Fruit fly (Drosophila melanogaster) whole organism, embryonic: Measurements from ENCODE around the gene Vti1b.

Source experiments
- CG10147 ChIP-seq: fragments of 200-800 bp; sonication (Bioruptor generic); optimal IDR thresholded peaks from 2 replicates; lab custom pipeline; 2019; ENCODE audit warnings: missing biosample characterization, mild to moderate bottlenecking, missing genetic modification characterization, moderate library complexity
- CG10431 ChIP-seq: fragments of 200-800 bp; sonication (Bioruptor generic); optimal IDR thresholded peaks from 3 replicates; lab custom pipeline; 2018; ENCODE audit warnings: missing biosample characterization, mild to moderate bottlenecking, missing genetic modification characterization
- CG10654 ChIP-seq: fragments of 200-800 bp; sonication (Bioruptor generic); optimal IDR thresholded peaks from 2 replicates; lab custom pipeline; 2016; ENCODE audit warnings: missing biosample characterization, missing genetic modification characterization
- CG11723 ChIP-seq: fragments of 200-800 bp; sonication (Bioruptor generic); optimal IDR thresholded peaks from 2 replicates; lab custom pipeline; 2017; ENCODE audit warnings: missing biosample characterization, mild to moderate bottlenecking, missing genetic modification characterization
- CG12071 ChIP-seq: fragments of 200-800 bp; sonication (Bioruptor generic); optimal IDR thresholded peaks from 3 replicates; lab custom pipeline; 2018; ENCODE audit warnings: missing biosample characterization, mild to moderate bottlenecking, missing genetic modification characterization
- CG12155 ChIP-seq: fragments of 200-800 bp; sonication (Bioruptor generic); optimal IDR thresholded peaks from 3 replicates; lab custom pipeline; 2016; ENCODE audit warnings: missing biosample characterization, missing genetic modification characterization
- CG12744 ChIP-seq: fragments of 200-800 bp; sonication (Bioruptor generic); optimal IDR thresholded peaks from 2 replicates; lab custom pipeline; 2016; ENCODE audit warnings: missing biosample characterization, missing genetic modification characterization
- CG12769 ChIP-seq: fragments of 200-800 bp; sonication (Bioruptor generic); optimal IDR thresholded peaks from 2 replicates; lab custom pipeline; 2019; ENCODE audit warnings: missing biosample characterization, mild to moderate bottlenecking, missing genetic modification characterization, moderate library complexity
- CG14014 ChIP-seq: fragments of 200-800 bp; sonication (Bioruptor generic); IDR thresholded peaks from 2 replicates; pipeline ENCODE4 v1.3.6; 2022; ENCODE audit warnings: missing biosample characterization, missing genetic modification characterization
- CG15514 ChIP-seq: fragments of 200-800 bp; sonication (Bioruptor generic); optimal IDR thresholded peaks from 3 replicates; lab custom pipeline; 2017; ENCODE audit warnings: missing biosample characterization, missing genetic modification characterization, mild to moderate bottlenecking, moderate library complexity, missing genetic modification reagents
- CG16863 ChIP-seq: fragments of 200-800 bp; sonication (Bioruptor generic); optimal IDR thresholded peaks from 3 replicates; lab custom pipeline; 2016; ENCODE audit warnings: missing biosample characterization, missing genetic modification characterization
- CG18262 ChIP-seq: fragments of 200-800 bp; optimal IDR thresholded peaks from 3 replicates; lab custom pipeline; 2019; ENCODE audit warnings: missing biosample characterization, mild to moderate bottlenecking, missing genetic modification characterization, moderate library complexity
- CG2129 ChIP-seq: fragments of 200-800 bp; sonication (Bioruptor generic); IDR thresholded peaks from 2 replicates; pipeline ENCODE4 v1.3.6; 2022; ENCODE audit warnings: missing biosample characterization, missing genetic modification characterization; ENCODE audit not compliant: partially characterized antibody
- CG31441 ChIP-seq: fragments of 200-800 bp; sonication (Bioruptor generic); IDR thresholded peaks from 2 replicates; pipeline ENCODE4 v1.3.6; 2022; ENCODE audit warnings: missing biosample characterization, missing genetic modification characterization
- CG43689 ChIP-seq: fragments of 200-800 bp; sonication (Bioruptor generic); IDR thresholded peaks from 2 replicates; pipeline ENCODE4 v1.3.6; 2022; ENCODE audit warnings: missing biosample characterization, missing genetic modification characterization
- CG7745 ChIP-seq: fragments of 200-800 bp; sonication (Bioruptor generic); optimal IDR thresholded peaks from 2 replicates; lab custom pipeline; 2018; ENCODE audit warnings: missing biosample characterization, mild to moderate bottlenecking, missing genetic modification characterization, moderate library complexity
- CG7987 ChIP-seq: fragments of 200-800 bp; sonication (Bioruptor generic); optimal IDR thresholded peaks from 2 replicates; lab custom pipeline; 2018; ENCODE audit warnings: missing biosample characterization, mild to moderate bottlenecking, missing genetic modification characterization, moderate library complexity
- CG8089 ChIP-seq: fragments of 200-800 bp; sonication (Bioruptor generic); optimal IDR thresholded peaks from 3 replicates; lab custom pipeline; 2016; ENCODE audit warnings: missing biosample characterization, missing genetic modification characterization
- CG8359 ChIP-seq: fragments of 200-800 bp; sonication (Bioruptor generic); optimal IDR thresholded peaks from 2 replicates; lab custom pipeline; 2017; ENCODE audit warnings: missing biosample characterization, mild to moderate bottlenecking, missing genetic modification characterization, borderline replicate concordance
- CG9727 ChIP-seq: fragments of 200-800 bp; sonication (Bioruptor generic); optimal IDR thresholded peaks from 3 replicates; lab custom pipeline; 2017; ENCODE audit warnings: missing biosample characterization, mild to moderate bottlenecking, missing genetic modification characterization
- CG9817 ChIP-seq: fragments of 200-800 bp; sonication (Bioruptor generic); optimal IDR thresholded peaks from 2 replicates; lab custom pipeline; 2018; ENCODE audit warnings: missing biosample characterization, mild to moderate bottlenecking, missing genetic modification characterization, moderate library complexity
- CHES-1-like ChIP-seq: fragments of 200-800 bp; sonication (Bioruptor generic); optimal IDR thresholded peaks from 2 replicates; lab custom pipeline; 2016; ENCODE audit warnings: missing biosample characterization, missing genetic modification characterization
- Chrac-16 ChIP-seq: fragments of 200-800 bp; sonication (Bioruptor generic); optimal IDR thresholded peaks from 3 replicates; lab custom pipeline; 2016; ENCODE audit warnings: missing biosample characterization, missing genetic modification characterization
- Dref ChIP-seq: fragments of 200-800 bp; sonication (Bioruptor generic); IDR thresholded peaks from 2 replicates; pipeline ENCODE4 v1.3.6; 2022; ENCODE audit warnings: missing biosample characterization, missing genetic modification characterization
- H15 ChIP-seq: fragments of 200-800 bp; sonication (Bioruptor generic); IDR thresholded peaks from 3 replicates; pipeline ENCODE4 v1.3.6; 2022; ENCODE audit warnings: missing biosample characterization, missing genetic modification characterization
- HLH3B ChIP-seq: fragments of 200-800 bp; sonication (Bioruptor generic); IDR thresholded peaks from 2 replicates; pipeline ENCODE4 v1.3.6; 2022; ENCODE audit warnings: missing biosample characterization, missing genetic modification characterization
- HLHmδ ChIP-seq: fragments of 200-800 bp; sonication (Bioruptor generic); optimal IDR thresholded peaks from 2 replicates; lab custom pipeline; 2018; ENCODE audit warnings: missing biosample characterization, mild to moderate bottlenecking, missing genetic modification characterization, moderate library complexity
- Hand ChIP-seq: fragments of 200-800 bp; sonication (Bioruptor generic); optimal IDR thresholded peaks from 2 replicates; lab custom pipeline; 2017; ENCODE audit warnings: mild to moderate bottlenecking, missing biosample characterization, missing genetic modification reagents, missing genetic modification characterization
- Hmx ChIP-seq: fragments of 200-800 bp; sonication (Bioruptor generic); optimal IDR thresholded peaks from 2 replicates; lab custom pipeline; 2016; ENCODE audit warnings: missing biosample characterization, missing genetic modification characterization
- Hr51 ChIP-seq, 2 experiments: fragments of 200-800 bp; sonication (Bioruptor generic); optimal IDR thresholded peaks; 2 replicates in 1 of 2; 3 replicates in 1 of 2; lab custom pipeline; 2016 to 2018; ENCODE audit warnings: missing biosample characterization in 2 of 2, missing genetic modification characterization in 2 of 2, mild to moderate bottlenecking in 1 of 2, moderate library complexity in 1 of 2
- MESR4 ChIP-seq: fragments of 200-800 bp; sonication (Bioruptor generic); optimal IDR thresholded peaks from 2 replicates; lab custom pipeline; 2018; ENCODE audit warnings: missing biosample characterization, mild to moderate bottlenecking, missing genetic modification characterization, moderate library complexity
- Mad ChIP-seq: fragments of 200-800 bp; sonication (Bioruptor generic); optimal IDR thresholded peaks from 2 replicates; lab custom pipeline; 2016; ENCODE audit warnings: missing biosample characterization, missing genetic modification characterization
- Meics ChIP-seq: fragments of 200-800 bp; sonication (Bioruptor generic); optimal IDR thresholded peaks from 2 replicates; lab custom pipeline; 2017; ENCODE audit warnings: missing biosample characterization, mild to moderate bottlenecking, missing genetic modification characterization
- Myb ChIP-seq: fragments of 200-800 bp; sonication (Bioruptor generic); optimal IDR thresholded peaks from 2 replicates; lab custom pipeline; 2016; ENCODE audit warnings: missing biosample characterization, missing genetic modification characterization
- Nf-YA ChIP-seq: fragments of 200-800 bp; sonication (Bioruptor generic); IDR thresholded peaks from 2 replicates; pipeline ENCODE4 v1.3.6; 2022; ENCODE audit warnings: missing biosample characterization, missing genetic modification characterization
- Optix ChIP-seq: fragments of 200-800 bp; sonication (Bioruptor generic); IDR thresholded peaks from 3 replicates; pipeline ENCODE4 v1.3.6; 2022; ENCODE audit warnings: missing biosample characterization, missing genetic modification characterization
- Six4 ChIP-seq: fragments of 200-800 bp; sonication (Bioruptor generic); optimal IDR thresholded peaks from 2 replicates; lab custom pipeline; 2016; ENCODE audit warnings: missing biosample characterization, missing genetic modification characterization
- en ChIP-seq: fragments of 200-800 bp; sonication (Bioruptor generic); optimal IDR thresholded peaks from 2 replicates; lab custom pipeline; 2016; ENCODE audit warnings: missing biosample characterization, missing genetic modification characterization
- ftz-f1 ChIP-seq: fragments of 200-800 bp; sonication (Bioruptor generic); optimal IDR thresholded peaks from 2 replicates; lab custom pipeline; 2016; ENCODE audit warnings: missing biosample characterization, missing genetic modification characterization
- gem ChIP-seq: fragments of 200-800 bp; sonication (Bioruptor generic); optimal IDR thresholded peaks from 2 replicates; lab custom pipeline; 2019; ENCODE audit warnings: missing biosample characterization, mild to moderate bottlenecking, missing genetic modification characterization, moderate library complexity
- mirr ChIP-seq: fragments of 200-800 bp; sonication (Bioruptor generic); optimal IDR thresholded peaks from 3 replicates; lab custom pipeline; 2018; ENCODE audit warnings: missing biosample characterization, mild to moderate bottlenecking, missing genetic modification characterization
- nerfin-1 ChIP-seq: fragments of 200-800 bp; sonication (Bioruptor generic); optimal IDR thresholded peaks from 3 replicates; lab custom pipeline; 2019; ENCODE audit warnings: missing biosample characterization, mild to moderate bottlenecking, missing genetic modification characterization, moderate library complexity
- odd ChIP-seq: fragments of 200-800 bp; sonication (Bioruptor generic); optimal IDR thresholded peaks from 2 replicates; lab custom pipeline; 2017; ENCODE audit warnings: missing biosample characterization, mild to moderate bottlenecking, missing genetic modification characterization
- pnt ChIP-seq: fragments of 200-800 bp; sonication (Bioruptor generic); optimal IDR thresholded peaks from 3 replicates; lab custom pipeline; 2016; ENCODE audit warnings: missing biosample characterization, missing genetic modification characterization
- sd ChIP-seq: fragments of 200-800 bp; sonication (Bioruptor generic); optimal IDR thresholded peaks from 3 replicates; lab custom pipeline; 2018; ENCODE audit warnings: missing biosample characterization, mild to moderate bottlenecking, missing genetic modification characterization, moderate library complexity
- sob ChIP-seq: fragments of 200-800 bp; sonication (Bioruptor generic); IDR thresholded peaks from 2 replicates; pipeline ENCODE4 v1.3.6; 2022; ENCODE audit warnings: missing biosample characterization, missing genetic modification characterization
- tna ChIP-seq: fragments of 200-800 bp; sonication (Bioruptor generic); IDR thresholded peaks from 2 replicates; pipeline ENCODE4 v1.3.6; 2022; ENCODE audit warnings: missing biosample characterization, missing genetic modification characterization; ENCODE audit not compliant: partially characterized antibody
- toy ChIP-seq: fragments of 200-800 bp; sonication (Bioruptor generic); IDR thresholded peaks from 2 replicates; pipeline ENCODE4 v1.3.6; 2022; ENCODE audit warnings: missing biosample characterization, missing genetic modification characterization

Gene Vti1b

dm6 chr3R:18438827-18439717 is 42.3 kb downstream of the Vti1b start (continued):
- peak; percentile 25 for TF ChIP-seq Chrac-16 (GFP tag; lab: Kevin White, UChicago)
- TF ChIP-seq CG8089 (GFP tag; lab: Kevin White, UChicago): peak; percentile 15
- no peak for TF ChIP-seq Mad (GFP tag; lab: Kevin White, UChicago)
- peak; percentile 11 for TF ChIP-seq pnt
- peak; percentile 77 for TF ChIP-seq sd (tag; lab: Kevin White, UChicago)
- peak; percentile 64 for TF ChIP-seq CG14014 (GFP tag; lab: Robert Waterston, UW)
- TF ChIP-seq Dref (GFP tag; lab: Robert Waterston, UW): no peak
- no peak for TF ChIP-seq MESR4
- TF ChIP-seq sob (GFP tag; lab: Robert Waterston, UW): peak; percentile 64
- TF ChIP-seq Meics: peak; percentile 79
- TF ChIP-seq CG7987 (GFP tag; lab: Kevin White, UChicago): peak; percentile 77
- TF ChIP-seq CG15514 (GFP tag; lab: Kevin White, UChicago): peak; percentile 53
- TF ChIP-seq CG18262 (tag; lab: Kevin White, UChicago): no peak
- peak; percentile 65 for TF ChIP-seq odd (GFP tag; lab: Kevin White, UChicago)
- TF ChIP-seq CG16863: peak; percentile 24
- TF ChIP-seq CG43689 (GFP tag; lab: Robert Waterston, UW): 0 out of 2 replicates have a peak, but pooled peaks have one; percentile 24
- no peak for TF ChIP-seq toy
- no peak for TF ChIP-seq CG12744 (GFP tag; lab: Kevin White, UChicago)
- TF ChIP-seq Myb (GFP tag; lab: Kevin White, UChicago): no peak
- TF ChIP-seq CG2129 (GFP tag; lab: Robert Waterston, UW): no peak
- TF ChIP-seq HLH3B (GFP tag; lab: Robert Waterston, UW): peak; percentile 36; the same call in 1 of the 2 replicates
- TF ChIP-seq CG8359 (GFP tag; lab: Kevin White, UChicago): no peak
- peak; percentile 93 for TF ChIP-seq mirr (GFP tag; lab: Kevin White, UChicago)
- TF ChIP-seq CG12071: peak; percentile 58
- peak; percentile 12 for TF ChIP-seq Hand
- peak; percentile 42; the same call in 1 of the 3 replicates for TF ChIP-seq Optix (GFP tag; lab: Robert Waterston, UW)
- TF ChIP-seq nerfin-1 (tag; lab: Kevin White, UChicago): no peak
- TF ChIP-seq Six4 (GFP tag; lab: Kevin White, UChicago): no peak
- peak; percentile 55 for TF ChIP-seq CG12769
- no peak for TF ChIP-seq H15 (GFP tag; lab: Robert Waterston, UW)
- TF ChIP-seq CG9727 (GFP tag; lab: Kevin White, UChicago): no peak
- TF ChIP-seq CG12155 (GFP tag; lab: Kevin White, UChicago): peak; percentile 37
- TF ChIP-seq HLHmδ (GFP tag; lab: Kevin White, UChicago): no peak
- no peak for TF ChIP-seq tna (GFP tag; lab: Robert Waterston, UW)
- TF ChIP-seq Hmx: no peak
- peak; percentile 44 for TF ChIP-seq CG11723 (GFP tag; lab: Kevin White, UChicago)
- peak; percentile 94 for TF ChIP-seq ftz-f1 (GFP tag; lab: Kevin White, UChicago)
- TF ChIP-seq CG10147: peak; percentile 59
- TF ChIP-seq Nf-YA (GFP tag; lab: Robert Waterston, UW): no peak
- peak; percentile 31 for TF ChIP-seq en (GFP tag; lab: Kevin White, UChicago)
- TF ChIP-seq CHES-1-like (GFP tag; lab: Kevin White, UChicago): peak; percentile 62
- peak; percentile 35 for TF ChIP-seq CG10654 (GFP tag; lab: Kevin White, UChicago)
- peak; percentile 45 for TF ChIP-seq CG9817 (tag; lab: Kevin White, UChicago)
- TF ChIP-seq gem (tag; lab: Kevin White, UChicago): peak; percentile 77
- TF ChIP-seq CG7745 (tag; lab: Kevin White, UChicago): no peak
- peak; percentile 63 for TF ChIP-seq CG10431 (GFP tag; lab: Kevin White, UChicago)
- peak in 1 of 2 experiments; percentile 69 for TF ChIP-seq Hr51 (GFP tag; optimal IDR thresholded peaks at IDR 0.05; lab: Kevin White, UChicago)
- TF ChIP-seq CG31441 (GFP tag; lab: Robert Waterston, UW): 0 out of 2 replicates have a peak, but pooled peaks have one; percentile 35
